Fruit fly (Drosophila melanogaster): Measurements from ENCODE around the gene CG12590.

- TF ChIP-seq CG8632 (GFP tag; optimal IDR thresholded peaks at IDR 0.05): no peak
- TF ChIP-seq topi (GFP tag; optimal IDR thresholded peaks at IDR 0.05): no peak
- no peak for TF ChIP-seq Sox14 (GFP tag; optimal IDR thresholded peaks at IDR 0.05)
- no peak for TF ChIP-seq CG3919 (GFP tag; optimal IDR thresholded peaks at IDR 0.05)
- TF ChIP-seq CG6854 (GFP tag; optimal IDR thresholded peaks at IDR 0.05): no peak
- TF ChIP-seq achi (GFP tag; optimal IDR thresholded peaks at IDR 0.05): no peak
- no peak for TF ChIP-seq Hr38 (GFP tag; optimal IDR thresholded peaks at IDR 0.05)
Measured at dm6 chr3R:5199581-5199980, 40.2 kb downstream of the CG12590 start.

All from whole organism, prepupa.